Worm (Caenorhabditis elegans): ENCODE data around the gene pept-1.

ce11 chrX:6445239-6445638 lies 11.4 kb upstream of the pept-1 start:
- TF ChIP-seq pha-4 (tag; optimal IDR thresholded peaks at IDR 0.05) = no peak
- no peak for TF ChIP-seq nhr-237 (tag; optimal IDR thresholded peaks at IDR 0.05)

Data from whole organism, L3 larva.